Worm (Caenorhabditis elegans): Measurements from ENCODE around the gene nonu-1.

ce11 chrIII:4893540-4893939 lies 43.8 kb upstream of the nonu-1 start, which contains the start of gene F26F4.6:
- TF ChIP-seq tra-4 (tag; optimal IDR thresholded peaks at IDR 0.05) (no peak), hmg-4 (GFP tag; optimal IDR thresholded peaks at IDR 0.05) (no peak), aly-1 (tag; optimal IDR thresholded peaks at IDR 0.05) (no peak), B0310.2 (tag; optimal IDR thresholded peaks at IDR 0.05) (no peak)

All from whole organism, early embryonic.